Worm (Caenorhabditis elegans): ENCODE data around the gene sli-1.

sli-1 gene

ce11 chrX:725868-726267 lies at the start of gene sli-1:
sli-1 (minus strand) TSS chrX:725968.
- TF ChIP-seq tbx-7 (tag; optimal IDR thresholded peaks at IDR 0.05) (no peak), pat-9 (tag; optimal IDR thresholded peaks at IDR 0.05) (no peak), hlh-15 (tag; optimal IDR thresholded peaks at IDR 0.05) (no peak), pax-1 (tag; optimal IDR thresholded peaks at IDR 0.05) (no peak), pha-2 (tag; optimal IDR thresholded peaks at IDR 0.05) (no peak), odd-2 (tag; optimal IDR thresholded peaks at IDR 0.05) (no peak), hlh-8 (tag; optimal IDR thresholded peaks at IDR 0.05) (no peak), fkh-6 (tag; optimal IDR thresholded peaks at IDR 0.05) (no peak), fkh-10 (GFP tag; optimal IDR thresholded peaks at IDR 0.05) (no peak), K02D7.2 (tag; optimal IDR thresholded peaks at IDR 0.05) (no peak), ztf-16 (tag; optimal IDR thresholded peaks at IDR 0.05) (no peak), eyg-1 (tag; optimal IDR thresholded peaks at IDR 0.05) (no peak), dve-1 (tag; optimal IDR thresholded peaks at IDR 0.05) (no peak), ceh-30 (tag; optimal IDR thresholded peaks at IDR 0.05) (no peak), T23F11.4 (GFP tag; optimal IDR thresholded peaks at IDR 0.05) (no peak), hlh-30 (tag; optimal IDR thresholded peaks at IDR 0.05; ENCODE audit: insufficient read depth) (no peak), nhr-232 (tag; optimal IDR thresholded peaks at IDR 0.05) (no peak), dmd-4 (tag; optimal IDR thresholded peaks at IDR 0.05; ENCODE audit: borderline replicate concordance) (no peak)

ce11 chrX:772184-772583 lies 46.4 kb upstream of the sli-1 start, which contains the start of gene T04G9.4:
T04G9.4 (plus strand) TSS chrX:772476.
- TF ChIP-seq pax-1 (tag; optimal IDR thresholded peaks at IDR 0.05) (no peak), ceh-45 (GFP tag; IDR thresholded peaks at IDR 0.05) (no peak), odd-2 (tag; optimal IDR thresholded peaks at IDR 0.05) (no peak), syd-9 (tag; optimal IDR thresholded peaks at IDR 0.05) (no peak), F13H6.1 (tag; optimal IDR thresholded peaks at IDR 0.05) (no peak), ceh-14 (tag; optimal IDR thresholded peaks at IDR 0.05) (no peak), lin-11 (tag; optimal IDR thresholded peaks at IDR 0.05) (no peak), zip-5 (tag; optimal IDR thresholded peaks at IDR 0.05) (no peak), ttx-3 (tag; optimal IDR thresholded peaks at IDR 0.05) (no peak)

- TF ChIP-seq C08G9.2 (tag; optimal IDR thresholded peaks at IDR 0.05), result no peak
- TF ChIP-seq ceh-48 (tag; optimal IDR thresholded peaks at IDR 0.05), result no peak
- TF ChIP-seq ceh-31 (tag; optimal IDR thresholded peaks at IDR 0.05), result no peak
- no peak for TF ChIP-seq ets-4 (tag; optimal IDR thresholded peaks at IDR 0.05)
- no peak for TF ChIP-seq elt-2 (tag; optimal IDR thresholded peaks at IDR 0.05)
- no peak for TF ChIP-seq ttx-3 (tag; optimal IDR thresholded peaks at IDR 0.05)
- TF ChIP-seq ceh-18 (tag; optimal IDR thresholded peaks at IDR 0.05), result no peak
- no peak for TF ChIP-seq pat-9 (tag; optimal IDR thresholded peaks at IDR 0.05)
- TF ChIP-seq lim-6 (tag; optimal IDR thresholded peaks at IDR 0.05), result no peak
- no peak for TF ChIP-seq ceh-22 (tag; optimal IDR thresholded peaks at IDR 0.05)
- TF ChIP-seq ceh-19 (GFP tag; optimal IDR thresholded peaks at IDR 0.05), result no peak
- TF ChIP-seq odd-2 (tag; optimal IDR thresholded peaks at IDR 0.05), result no peak
- no peak for TF ChIP-seq unc-3 (GFP tag; conservative IDR thresholded peaks at IDR 0.05)
- no peak for TF ChIP-seq unc-3 (tag; optimal IDR thresholded peaks at IDR 0.05)
- TF ChIP-seq zip-5 (tag; optimal IDR thresholded peaks at IDR 0.05), result no peak
- no peak for TF ChIP-seq madf-2 (tag; optimal IDR thresholded peaks at IDR 0.05)
Observed at ce11 chrX:770537-770936, 44.8 kb upstream of the sli-1 start, which contains the start of gene T04G9.7. T04G9.7 (plus strand) TSS chrX:770837.

ce11 chrX:769550-769949 lies 43.8 kb upstream of the sli-1 start:
- TF ChIP-seq tbx-7 (tag; optimal IDR thresholded peaks at IDR 0.05) (no peak), fkh-10 (GFP tag; optimal IDR thresholded peaks at IDR 0.05) (no peak), elt-2 (tag; optimal IDR thresholded peaks at IDR 0.05) (no peak), madf-2 (tag; optimal IDR thresholded peaks at IDR 0.05) (no peak), ceh-2 (tag; optimal IDR thresholded peaks at IDR 0.05) (no peak), elt-4 (tag; optimal IDR thresholded peaks at IDR 0.05) (no peak), K02D7.2 (tag; optimal IDR thresholded peaks at IDR 0.05) (no peak)

All from whole organism, late embryonic.